Worm (Caenorhabditis elegans) whole organism, L4/young adult: ENCODE measurements around the gene R02F2.7.

Experiments
- W03F9.2 ChIP-seq: fragments of 150-350 bp; optimal IDR thresholded peaks from 2 replicates; lab custom pipeline; 2014; ENCODE audit warnings: missing biosample characterization, missing genetic modification characterization
- dao-5 ChIP-seq: sonication (generic microtip); optimal IDR thresholded peaks from 2 replicates; lab custom pipeline; 2016; ENCODE audit warnings: missing genotype, missing genetic modification characterization, moderate library complexity, missing compliant biosample characterization
- him-1 ChIP-seq: sonication (generic microtip); optimal IDR thresholded peaks from 2 replicates; lab custom pipeline; 2016; ENCODE audit warnings: missing genotype, missing genetic modification reagents, missing genetic modification characterization, missing compliant biosample characterization

R02F2.7 gene

ce11 chrIII:5469090-5469489, 14.5 kb downstream of the R02F2.7 start:
- TF ChIP-seq W03F9.2 (no peak), dao-5 (tag; lab: Kevin White, UChicago) (no peak), him-1 (tag; lab: Kevin White, UChicago) (no peak)

- TF ChIP-seq W03F9.2 = no peak
- TF ChIP-seq dao-5 (tag; lab: Kevin White, UChicago) = no peak
- no peak for TF ChIP-seq him-1 (tag; lab: Kevin White, UChicago)
Observed at ce11 chrIII:5464850-5465249, 18.7 kb downstream of the R02F2.7 start.

ce11 chrIII:5464077-5464476, 19.5 kb downstream of the R02F2.7 start, which contains the start of gene F48E8.2:
Gene F48E8.2 (plus strand): TSS chrIII:5464377.
- no peak for TF ChIP-seq W03F9.2
- no peak for TF ChIP-seq him-1 (tag; lab: Kevin White, UChicago)
- TF ChIP-seq dao-5 (tag; lab: Kevin White, UChicago) = no peak

- no peak for TF ChIP-seq W03F9.2
- TF ChIP-seq dao-5 (tag; lab: Kevin White, UChicago) = no peak
- TF ChIP-seq him-1 (tag; lab: Kevin White, UChicago) = no peak
Observed at ce11 chrIII:5461079-5461478, 22.5 kb downstream of the R02F2.7 start, which contains the start of gene F48E8.3. Gene F48E8.3 (plus strand): TSS chrIII:5461379.

- TF ChIP-seq dao-5 (tag; lab: Kevin White, UChicago) (no peak), W03F9.2 (no peak), him-1 (tag; lab: Kevin White, UChicago) (no peak)
Observed at ce11 chrIII:5453290-5453689, 30.3 kb downstream of the R02F2.7 start, which contains the start of gene F48E8.4. Gene F48E8.4 (plus strand): TSS chrIII:5453590.

ce11 chrIII:5450430-5450829, 33.1 kb downstream of the R02F2.7 start, which contains the start of gene paa-1:
Gene paa-1 (plus strand): TSS chrIII:5450730.
- TF ChIP-seq him-1 (tag; lab: Kevin White, UChicago) (no peak), W03F9.2 (no peak), dao-5 (tag; lab: Kevin White, UChicago) (no peak)

ce11 chrIII:5449762-5450308, 33.7 kb downstream of the R02F2.7 start, which contains the start of gene F48E8.8:
Gene F48E8.8 (minus strand): TSS chrIII:5449812.
- no peak for TF ChIP-seq W03F9.2
- no peak for TF ChIP-seq dao-5 (tag; lab: Kevin White, UChicago)
- no peak for TF ChIP-seq him-1 (tag; lab: Kevin White, UChicago)

ce11 chrIII:5448177-5448576, 35.4 kb downstream of the R02F2.7 start, which contains the start of gene skpt-1:
Gene skpt-1 (minus strand): TSS chrIII:5448395.
- peak; percentile 56 for TF ChIP-seq W03F9.2
- TF ChIP-seq dao-5 (tag; lab: Kevin White, UChicago) = no peak
- no peak for TF ChIP-seq him-1 (tag; lab: Kevin White, UChicago)

ce11 chrIII:5442711-5443253, 40.8 kb downstream of the R02F2.7 start, which contains the start of the genes T24G10.2 and disl-2:
Gene T24G10.2 (minus strand): TSS chrIII:5442761.
Gene disl-2 (plus strand): TSS chrIII:5443167.
- no peak for TF ChIP-seq dao-5 (tag; lab: Kevin White, UChicago)
- peak; percentile 16 for TF ChIP-seq W03F9.2

ce11 chrIII:5440540-5440939, 43.0 kb downstream of the R02F2.7 start, which contains the start of gene W03A5.6:
Gene W03A5.6 (minus strand): TSS chrIII:5440640.
- TF ChIP-seq dao-5 (tag; lab: Kevin White, UChicago) (no peak), W03F9.2 (no peak), him-1 (tag; lab: Kevin White, UChicago) (no peak)

- no peak for TF ChIP-seq W03F9.2
- TF ChIP-seq dao-5 (tag; lab: Kevin White, UChicago) = no peak
- TF ChIP-seq him-1 (tag; lab: Kevin White, UChicago) = no peak
Observed at ce11 chrIII:5438064-5438463, 45.5 kb downstream of the R02F2.7 start.

- TF ChIP-seq him-1 (tag; lab: Kevin White, UChicago) = no peak
- TF ChIP-seq dao-5 (tag; lab: Kevin White, UChicago) = no peak
- no peak for TF ChIP-seq W03F9.2
Observed at ce11 chrIII:5436306-5436705, 47.3 kb downstream of the R02F2.7 start.
